Worm (Caenorhabditis elegans): Measurements from ENCODE around the gene M151.1.

M151.1 gene

ce11 chrII:3684487-3685067, 43.3 kb downstream of the M151.1 start:
- no peak for TF ChIP-seq T22C8.4 (GFP tag; IDR thresholded peaks at IDR 0.05)
- TF ChIP-seq flt-1 (GFP tag; IDR thresholded peaks at IDR 0.05): no peak
- no peak for TF ChIP-seq ztf-29 (GFP tag; IDR thresholded peaks at IDR 0.05)
- TF ChIP-seq klf-2 (GFP tag; conservative IDR thresholded peaks at IDR 0.05): no peak
- no peak for TF ChIP-seq ref-1 (GFP tag; conservative IDR thresholded peaks at IDR 0.05)
- no peak for TF ChIP-seq ztf-23 (GFP tag; IDR thresholded peaks at IDR 0.05)
- no peak for TF ChIP-seq med-1 (GFP tag; optimal IDR thresholded peaks at IDR 0.05; ENCODE audit: insufficient read depth)
- no peak for TF ChIP-seq cog-1 (tag; optimal IDR thresholded peaks at IDR 0.05)
- no peak for TF ChIP-seq tab-1 (GFP tag; IDR thresholded peaks at IDR 0.05)

ce11 chrII:3688333-3688732, 47.0 kb downstream of the M151.1 start, which contains the start of gene ifas-1:
ifas-1 (minus strand) TSS chrII:3688719.
- TF ChIP-seq ref-1 (GFP tag; conservative IDR thresholded peaks at IDR 0.05) (no peak), flt-1 (GFP tag; IDR thresholded peaks at IDR 0.05) (no peak), T22C8.4 (GFP tag; IDR thresholded peaks at IDR 0.05) (no peak), ztf-23 (GFP tag; IDR thresholded peaks at IDR 0.05) (no peak), ztf-29 (GFP tag; IDR thresholded peaks at IDR 0.05) (no peak), klf-2 (GFP tag; conservative IDR thresholded peaks at IDR 0.05) (no peak), med-1 (GFP tag; optimal IDR thresholded peaks at IDR 0.05; ENCODE audit: insufficient read depth) (no peak), cog-1 (tag; optimal IDR thresholded peaks at IDR 0.05) (no peak), tab-1 (GFP tag; IDR thresholded peaks at IDR 0.05) (no peak)

- no peak for TF ChIP-seq flt-1 (GFP tag; IDR thresholded peaks at IDR 0.05)
- no peak for TF ChIP-seq cog-1 (tag; optimal IDR thresholded peaks at IDR 0.05)
- TF ChIP-seq ztf-29 (GFP tag; IDR thresholded peaks at IDR 0.05): no peak
- TF ChIP-seq ztf-23 (GFP tag; IDR thresholded peaks at IDR 0.05): no peak
- TF ChIP-seq klf-2 (GFP tag; conservative IDR thresholded peaks at IDR 0.05): no peak
- no peak for TF ChIP-seq tab-1 (GFP tag; IDR thresholded peaks at IDR 0.05)
- no peak for TF ChIP-seq ref-1 (GFP tag; conservative IDR thresholded peaks at IDR 0.05)
- TF ChIP-seq med-1 (GFP tag; optimal IDR thresholded peaks at IDR 0.05; ENCODE audit: insufficient read depth): no peak
- TF ChIP-seq T22C8.4 (GFP tag; IDR thresholded peaks at IDR 0.05): no peak
Observed at ce11 chrII:3690646-3691045, 49.3 kb downstream of the M151.1 start, which contains the start of gene srx-101. srx-101 (minus strand) TSS chrII:3690746.
